Fruit fly (Drosophila melanogaster): ENCODE data around the gene toe.

- TF ChIP-seq Hr96 (GFP tag; optimal IDR thresholded peaks at IDR 0.05) (no peak), CG7101 (tag; optimal IDR thresholded peaks at IDR 0.05) (no peak), kay (GFP tag; ENCODE audit: borderline replicate concordance) (peak; percentile 94), toe (GFP tag; optimal IDR thresholded peaks at IDR 0.05) (no peak), cic (GFP tag; optimal IDR thresholded peaks at IDR 0.05) (peak; percentile 96), Clk (GFP tag; optimal IDR thresholded peaks at IDR 0.05) (no peak), CG14711 (tag; optimal IDR thresholded peaks at IDR 0.05) (no peak), Crg-1 (GFP tag; optimal IDR thresholded peaks at IDR 0.05) (no peak), tj (GFP tag; optimal IDR thresholded peaks at IDR 0.05) (no peak)
These were observed 21.2 kb downstream of the toe start for dm6 chr3L:12411214-12411685.
